Fruit fly (Drosophila melanogaster) whole organism, prepupa: ENCODE measurements around the gene CG31800.

Experiments used
- Blimp-1 ChIP-seq: fragments of 200-800 bp; sonication (Bioruptor generic); optimal IDR thresholded peaks from 3 replicates; lab custom pipeline; 2017; ENCODE audit warnings: missing biosample characterization, missing genetic modification characterization, mild to moderate bottlenecking, moderate library complexity, missing genetic modification reagents
- CG10631 ChIP-seq: fragments of 200-800 bp; sonication (Bioruptor generic); optimal IDR thresholded peaks from 2 replicates; lab custom pipeline; 2016; ENCODE audit warnings: missing biosample characterization, missing genetic modification characterization
- CG10669 ChIP-seq: fragments of 200-800 bp; sonication (Bioruptor generic); optimal IDR thresholded peaks from 3 replicates; lab custom pipeline; 2018; ENCODE audit warnings: missing biosample characterization, mild to moderate bottlenecking, missing genetic modification characterization, moderate library complexity
- CG11762 ChIP-seq: fragments of 200-800 bp; sonication (Bioruptor generic); optimal IDR thresholded peaks from 3 replicates; lab custom pipeline; 2016; ENCODE audit warnings: missing biosample characterization, missing genetic modification characterization; ENCODE audit not compliant: insufficient read depth
- CG15336 ChIP-seq: fragments of 200-800 bp; sonication (Bioruptor generic); IDR thresholded peaks from 2 replicates; pipeline ENCODE4 v1.3.6; 2022; ENCODE audit warnings: missing biosample characterization, missing genetic modification characterization
- CG1621 ChIP-seq: fragments of 200-800 bp; sonication (Bioruptor generic); optimal IDR thresholded peaks from 3 replicates; lab custom pipeline; 2018; ENCODE audit warnings: missing biosample characterization, mild to moderate bottlenecking, missing genetic modification characterization
- CG16779 ChIP-seq: fragments of 200-800 bp; sonication (Bioruptor generic); optimal IDR thresholded peaks from 3 replicates; lab custom pipeline; 2017; ENCODE audit warnings: missing biosample characterization, mild to moderate bottlenecking, missing genetic modification characterization
- CG3032 ChIP-seq: fragments of 200-800 bp; optimal IDR thresholded peaks from 2 replicates; lab custom pipeline; 2019; ENCODE audit warnings: missing biosample characterization, mild to moderate bottlenecking, missing genetic modification characterization, moderate library complexity
- CG31627 ChIP-seq: fragments of 200-800 bp; sonication (Bioruptor generic); optimal IDR thresholded peaks from 3 replicates; lab custom pipeline; 2016; ENCODE audit warnings: missing biosample characterization, missing genetic modification characterization
- CG4318 ChIP-seq: fragments of 200-800 bp; sonication (Bioruptor generic); optimal IDR thresholded peaks from 3 replicates; lab custom pipeline; 2017; ENCODE audit warnings: missing biosample characterization, mild to moderate bottlenecking, missing genetic modification characterization
- CG6854 ChIP-seq: fragments of 200-800 bp; sonication (Bioruptor generic); optimal IDR thresholded peaks from 2 replicates; lab custom pipeline; 2017; ENCODE audit warnings: missing biosample characterization, mild to moderate bottlenecking, missing genetic modification characterization
- CG8119 ChIP-seq: fragments of 200-800 bp; sonication (Bioruptor generic); IDR thresholded peaks from 3 replicates; pipeline ENCODE4 v1.3.6; 2022; ENCODE audit warnings: missing biosample characterization, missing genetic modification characterization
- CG8319 ChIP-seq: fragments of 200-800 bp; sonication (Bioruptor generic); optimal IDR thresholded peaks from 3 replicates; lab custom pipeline; 2016; ENCODE audit warnings: missing biosample characterization, missing genetic modification characterization
- CG8632 ChIP-seq: fragments of 200-800 bp; sonication (Bioruptor generic); optimal IDR thresholded peaks from 3 replicates; lab custom pipeline; 2016; ENCODE audit warnings: missing biosample characterization, missing genetic modification characterization
- Eip78C ChIP-seq: fragments of 200-800 bp; sonication (Bioruptor generic); peaks from one replicate; lab custom pipeline; 2016; ENCODE audit warnings: missing biosample characterization, missing genetic modification characterization
- Eip93F ChIP-seq: fragments of 200-800 bp; sonication (Bioruptor generic); optimal IDR thresholded peaks from 2 replicates; lab custom pipeline; 2016; ENCODE audit warnings: missing biosample characterization, mild to moderate bottlenecking, missing genetic modification characterization
- Ets21C ChIP-seq: fragments of 200-800 bp; sonication (Bioruptor generic); optimal IDR thresholded peaks from 3 replicates; lab custom pipeline; 2016; ENCODE audit warnings: missing biosample characterization, missing genetic modification characterization
- Ets96B ChIP-seq: fragments of 200-800 bp; optimal IDR thresholded peaks from 2 replicates; lab custom pipeline; 2019; ENCODE audit warnings: missing biosample characterization, mild to moderate bottlenecking, missing genetic modification characterization, moderate library complexity
- Gug ChIP-seq: fragments of 200-800 bp; sonication (Bioruptor generic); IDR thresholded peaks from 2 replicates; pipeline ENCODE4 v1.3.6; 2022; ENCODE audit warnings: missing biosample characterization, missing genetic modification characterization
- OdsH ChIP-seq: fragments of 200-800 bp; sonication (Bioruptor generic); optimal IDR thresholded peaks from 3 replicates; lab custom pipeline; 2016; ENCODE audit warnings: missing biosample characterization, missing genetic modification characterization
- Sox102F ChIP-seq: fragments of 200-800 bp; sonication (Bioruptor generic); optimal IDR thresholded peaks from 2 replicates; lab custom pipeline; 2016; ENCODE audit warnings: missing biosample characterization, mild to moderate bottlenecking, missing genetic modification characterization
- Sox15 ChIP-seq: fragments of 200-800 bp; sonication (Bioruptor generic); optimal IDR thresholded peaks from 3 replicates; lab custom pipeline; 2016; ENCODE audit warnings: missing biosample characterization, missing genetic modification characterization
- achi ChIP-seq: fragments of 200-800 bp; sonication (Bioruptor generic); optimal IDR thresholded peaks from 3 replicates; lab custom pipeline; 2016; ENCODE audit warnings: missing biosample characterization, missing genetic modification characterization
- eg ChIP-seq: fragments of 200-800 bp; sonication (Bioruptor generic); IDR thresholded peaks from 3 replicates; pipeline ENCODE4 v1.3.6; 2022; ENCODE audit warnings: missing biosample characterization, missing genetic modification characterization
- fd59A ChIP-seq: fragments of 200-800 bp; sonication (Bioruptor generic); optimal IDR thresholded peaks from 2 replicates; lab custom pipeline; 2017; ENCODE audit warnings: missing biosample characterization, mild to moderate bottlenecking, missing genetic modification characterization, missing genetic modification reagents
- lz ChIP-seq: fragments of 200-800 bp; sonication (Bioruptor generic); optimal IDR thresholded peaks from 3 replicates; lab custom pipeline; 2016; ENCODE audit warnings: missing biosample characterization, missing genetic modification characterization
- net ChIP-seq: fragments of 200-800 bp; sonication (Bioruptor generic); optimal IDR thresholded peaks from 3 replicates; lab custom pipeline; 2016; ENCODE audit warnings: missing biosample characterization, missing genetic modification characterization
- spab ChIP-seq: fragments of 200-800 bp; sonication (Bioruptor generic); optimal IDR thresholded peaks from 2 replicates; lab custom pipeline; 2017; ENCODE audit warnings: missing biosample characterization, mild to moderate bottlenecking, missing genetic modification characterization, missing genetic modification reagents
- ss ChIP-seq, 2 experiments: fragments of 200-800 bp; sonication (Bioruptor generic); optimal IDR thresholded peaks; 2 replicates in 1 of 2; 3 replicates in 1 of 2; lab custom pipeline; 2017 to 2018; ENCODE audit warnings: mild to moderate bottlenecking in 2 of 2, missing biosample characterization in 2 of 2, missing genetic modification characterization in 2 of 2, moderate library complexity in 1 of 2
- svp ChIP-seq: fragments of 200-800 bp; sonication (Bioruptor generic); peaks from one replicate; lab custom pipeline; 2016; ENCODE audit warnings: missing biosample characterization, missing genetic modification characterization
- topi ChIP-seq: fragments of 200-800 bp; sonication (Bioruptor generic); optimal IDR thresholded peaks from 3 replicates; lab custom pipeline; 2016; ENCODE audit warnings: missing biosample characterization, missing genetic modification characterization
- vri ChIP-seq: fragments of 200-800 bp; sonication (Bioruptor generic); optimal IDR thresholded peaks from 3 replicates; lab custom pipeline; 2016; ENCODE audit warnings: missing biosample characterization, mild to moderate bottlenecking, missing genetic modification characterization

CG31800 gene

DNA sequence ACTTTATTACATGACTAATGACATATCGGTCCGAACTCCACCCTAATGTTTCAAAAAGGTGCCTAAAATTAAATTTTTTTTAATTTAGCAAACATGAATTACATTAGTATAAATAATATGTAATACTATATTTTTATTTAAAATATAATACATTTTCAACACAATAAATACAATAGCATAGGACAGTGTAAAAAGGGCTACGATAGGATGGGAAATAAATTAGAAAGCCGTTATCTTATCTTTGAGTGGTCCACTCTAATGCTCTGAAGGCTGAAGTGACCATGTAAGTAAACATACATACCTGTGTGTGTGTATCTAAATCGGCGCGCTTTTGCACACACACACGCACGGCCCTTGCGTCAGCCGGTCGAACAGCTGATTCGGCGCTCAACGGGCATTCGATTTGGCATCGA, 31.4 kb downstream of the CG31800 start, which contains the start of gene CG31793 (continued):
- TF ChIP-seq ss (GFP tag; optimal IDR thresholded peaks at IDR 0.05; lab: Kevin White, UChicago) (peak in 1 of 2 experiments; percentile 35), lz (peak; percentile 26), Blimp-1 (GFP tag; lab: Kevin White, UChicago) (no peak), svp (GFP tag; lab: Kevin White, UChicago) (no peak), spab (GFP tag; lab: Kevin White, UChicago) (peak; percentile 24), CG31627 (GFP tag; lab: Kevin White, UChicago) (no peak), topi (GFP tag; lab: Kevin White, UChicago) (peak; percentile 34), Ets96B (tag; lab: Kevin White, UChicago) (peak; percentile 60), Sox15 (GFP tag; lab: Kevin White, UChicago) (no peak), eg (GFP tag; lab: Robert Waterston, UW) (peak; percentile 79), CG1621 (tag; lab: Kevin White, UChicago) (no peak), CG8119 (GFP tag; lab: Robert Waterston, UW) (peak; percentile 80), Sox102F (GFP tag; lab: Kevin White, UChicago) (no peak), CG8632 (peak; percentile 42), CG6854 (GFP tag; lab: Kevin White, UChicago) (no peak), Ets21C (no peak), CG16779 (peak; percentile 22), CG10631 (GFP tag; lab: Kevin White, UChicago) (peak; percentile 49)

DNA sequence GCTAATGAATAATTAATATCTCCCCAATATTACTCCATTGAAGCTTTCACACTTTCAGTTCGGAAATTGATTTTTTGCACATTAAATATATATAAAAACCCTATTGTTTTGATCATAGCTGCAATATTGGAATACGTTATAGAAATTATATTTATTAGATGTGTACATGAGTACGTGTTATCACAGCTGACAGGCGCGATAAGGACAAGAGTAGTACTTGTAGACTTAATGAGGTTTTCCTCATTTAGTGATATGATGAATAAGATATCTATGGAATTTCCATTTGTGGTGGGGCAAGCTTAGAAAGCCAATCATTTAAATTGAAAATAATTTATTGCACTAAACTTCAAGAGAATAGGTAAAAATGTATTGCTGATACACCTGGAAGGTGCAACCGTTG, 31.9 kb downstream of the CG31800 start:
- no peak for TF ChIP-seq OdsH (GFP tag; lab: Kevin White, UChicago)
- no peak for TF ChIP-seq achi (GFP tag; lab: Kevin White, UChicago)

DNA sequence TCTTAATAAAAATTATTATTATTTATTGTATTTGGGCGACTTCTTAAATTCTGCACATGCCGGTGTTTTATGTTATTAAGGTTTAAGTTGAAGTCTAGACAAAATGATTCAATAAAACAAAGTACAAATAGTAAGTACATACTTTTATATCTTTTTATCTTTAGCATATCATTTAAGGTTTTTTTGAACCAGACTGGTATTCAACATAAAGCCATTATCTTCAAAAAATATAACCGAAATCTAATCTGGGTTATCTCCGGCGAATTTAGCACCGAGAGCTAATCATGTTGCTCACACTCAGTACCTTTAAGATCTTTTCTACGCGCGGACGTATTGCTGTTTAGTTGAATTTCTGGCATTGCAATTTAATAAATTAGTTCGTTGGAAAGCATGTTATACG, 37.2 kb downstream of the CG31800 start, which contains the start of gene CG31792:
Gene CG31792 (plus strand): TSS at position 301 of the 400 bp plus-strand sequence.
- no peak for TF ChIP-seq CG11762 (GFP tag; lab: Kevin White, UChicago)
- TF ChIP-seq CG8632: no peak
- TF ChIP-seq Ets21C: no peak
- no peak for TF ChIP-seq CG16779
- no peak for TF ChIP-seq OdsH (GFP tag; lab: Kevin White, UChicago)
- no peak for TF ChIP-seq topi (GFP tag; lab: Kevin White, UChicago)
- TF ChIP-seq CG10669 (GFP tag; lab: Kevin White, UChicago): no peak

DNA sequence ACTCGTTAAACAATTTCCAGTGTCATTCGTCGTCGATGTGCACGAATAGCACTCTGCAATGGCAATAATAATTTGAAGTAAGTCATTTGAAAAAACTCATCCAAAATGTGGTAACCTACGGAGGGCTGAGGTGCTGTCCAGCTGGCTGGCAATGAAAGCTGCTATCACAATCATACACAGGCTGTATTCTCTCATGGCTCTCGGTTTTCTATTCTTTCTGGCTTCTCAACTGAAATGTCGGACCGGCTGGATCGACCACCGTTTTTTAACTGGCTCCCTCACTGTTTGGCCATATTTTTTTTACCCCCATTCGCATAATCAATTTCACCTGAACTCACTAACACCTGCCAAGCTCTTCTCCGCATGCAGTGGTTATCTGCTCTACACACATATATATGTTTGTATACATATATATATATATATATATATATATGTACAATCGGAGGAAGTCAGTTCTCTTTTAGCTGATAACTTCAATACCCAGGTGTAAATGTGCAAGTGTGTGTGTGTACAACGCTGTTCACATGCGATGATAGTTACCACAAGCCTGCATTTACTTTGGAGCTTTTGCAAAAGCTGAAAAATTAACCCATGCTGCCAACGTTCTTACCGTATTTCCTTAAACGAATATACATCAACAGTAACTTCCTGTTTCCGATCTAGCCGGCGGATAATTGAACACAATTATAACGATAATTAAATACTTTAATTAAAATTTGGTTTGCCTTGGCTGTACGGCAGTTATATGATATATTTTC, 38.5 kb downstream of the CG31800 start, which contains the start of gene CG10650:
Gene CG10650 (minus strand): TSS at position 275 of the 758 bp plus-strand sequence.
- TF ChIP-seq CG8319: no peak
- no peak for TF ChIP-seq fd59A (GFP tag; lab: Kevin White, UChicago)
- TF ChIP-seq CG10631 (GFP tag; lab: Kevin White, UChicago): no peak
- no peak for TF ChIP-seq Ets96B (tag; lab: Kevin White, UChicago)
- no peak for TF ChIP-seq CG15336
- no peak for TF ChIP-seq CG3032
- TF ChIP-seq Eip93F (GFP tag; lab: Kevin White, UChicago): no peak
- no peak for TF ChIP-seq CG6854 (GFP tag; lab: Kevin White, UChicago)
- no peak for TF ChIP-seq CG4318 (GFP tag; lab: Kevin White, UChicago)
- TF ChIP-seq CG10669 (GFP tag; lab: Kevin White, UChicago): no peak
- peak; percentile 9 for TF ChIP-seq Eip78C (GFP tag; lab: Kevin White, UChicago)
- TF ChIP-seq spab (GFP tag; lab: Kevin White, UChicago): no peak
- TF ChIP-seq Gug (GFP tag; lab: Robert Waterston, UW): no peak
- TF ChIP-seq CG11762 (GFP tag; lab: Kevin White, UChicago): no peak
- no peak for TF ChIP-seq achi (GFP tag; lab: Kevin White, UChicago)
- TF ChIP-seq CG1621 (tag; lab: Kevin White, UChicago): no peak
- no peak for TF ChIP-seq net
- TF ChIP-seq vri (GFP tag; lab: Kevin White, UChicago): peak; percentile 78
